Worm (Caenorhabditis elegans) whole organism, young adult: Measurements from ENCODE around the gene rpl-22.

Experiments used
- B0019.2 ChIP-seq: fragments of 200-800 bp; sonication (Bioruptor generic); conservative IDR thresholded peaks from 2 replicates; pipeline ENCODE4 v1.3.6; 2022; ENCODE audit warnings: missing genetic modification reagents, missing genetic modification characterization, missing compliant biosample characterization
- B0261.1 ChIP-seq: sonication (generic microtip); optimal IDR thresholded peaks from 2 replicates; lab custom pipeline; 2016; ENCODE audit warnings: mild to moderate bottlenecking, missing genetic modification characterization, moderate library complexity, missing compliant biosample characterization
- F10E7.11 ChIP-seq: sonication (generic microtip); optimal IDR thresholded peaks from 2 replicates; lab custom pipeline; 2017; ENCODE audit warnings: mild to moderate bottlenecking, missing genetic modification characterization, moderate library complexity, missing compliant biosample characterization
- F37B4.10 ChIP-seq: fragments of 200-800 bp; sonication (Bioruptor generic); IDR thresholded peaks from 2 replicates; pipeline ENCODE4 v1.3.6; 2022; ENCODE audit warnings: missing genetic modification characterization, missing compliant biosample characterization
- F52B5.7 ChIP-seq: sonication (generic microtip); optimal IDR thresholded peaks from 2 replicates; lab custom pipeline; 2016; ENCODE audit warnings: mild to moderate bottlenecking, missing genetic modification characterization, missing compliant biosample characterization
- F57A8.1 ChIP-seq: fragments of 200-800 bp; sonication (Bioruptor generic); optimal IDR thresholded peaks from 2 replicates; lab custom pipeline; 2018; ENCODE audit warnings: mild to moderate bottlenecking, missing genetic modification characterization, moderate library complexity, missing compliant biosample characterization
- K12H6.12 ChIP-seq: fragments of 200-800 bp; sonication (Bioruptor generic); optimal IDR thresholded peaks from 2 replicates; lab custom pipeline; 2018; ENCODE audit warnings: mild to moderate bottlenecking, missing genetic modification characterization, missing compliant biosample characterization
- T07F8.4 ChIP-seq: sonication (generic microtip); optimal IDR thresholded peaks from 2 replicates; lab custom pipeline; 2016; ENCODE audit warnings: mild to moderate bottlenecking, missing genetic modification characterization, moderate library complexity, missing compliant biosample characterization
- Y53G8AR.9 ChIP-seq: fragments of 200-800 bp; sonication (Bioruptor generic); conservative IDR thresholded peaks from 2 replicates; pipeline ENCODE4 v1.3.6; 2022; ENCODE audit warnings: missing genetic modification reagents, missing genetic modification characterization, missing compliant biosample characterization
- akir-1 ChIP-seq: fragments of 200-800 bp; sonication (Bioruptor generic); optimal IDR thresholded peaks from 2 replicates; lab custom pipeline; 2018; ENCODE audit warnings: mild to moderate bottlenecking, missing genetic modification characterization, moderate library complexity, missing compliant biosample characterization
- aptf-2 ChIP-seq: fragments of 200-800 bp; sonication (Bioruptor generic); conservative IDR thresholded peaks from 2 replicates; pipeline ENCODE4 v1.3.6; 2022; ENCODE audit warnings: missing genetic modification reagents, missing genetic modification characterization, missing compliant biosample characterization
- athp-1 ChIP-seq: sonication (generic microtip); optimal IDR thresholded peaks from 2 replicates; lab custom pipeline; 2017; ENCODE audit warnings: mild to moderate bottlenecking, missing genetic modification characterization, missing compliant biosample characterization
- bed-2 ChIP-seq: fragments of 200-800 bp; sonication (Bioruptor generic); IDR thresholded peaks from 2 replicates; pipeline ENCODE4 v1.3.6; 2022; ENCODE audit warnings: missing genetic modification reagents, missing genetic modification characterization, missing compliant biosample characterization
- cebp-1 ChIP-seq, 2 experiments: fragments of 200-800 bp in 1 of 2; sonication (Bioruptor generic) in 1 of 2; sonication (generic microtip) in 1 of 2; IDR thresholded peaks in 1 of 2; optimal IDR thresholded peaks in 1 of 2; 2 replicates each; pipeline versions ENCODE4 v1.3.6 to Lab custom; 2017 to 2022; ENCODE audit warnings: missing compliant biosample characterization in 2 of 2, missing genetic modification characterization in 2 of 2, mild to moderate bottlenecking in 1 of 2, missing genetic modification reagents in 1 of 2, moderate library complexity in 1 of 2
- cebp-2 ChIP-seq: fragments of 200-800 bp; sonication (Bioruptor generic); IDR thresholded peaks from 2 replicates; pipeline ENCODE4 v1.3.6; 2022; ENCODE audit warnings: missing genetic modification characterization, missing compliant biosample characterization
- ceh-58 ChIP-seq: fragments of 200-800 bp; sonication (Bioruptor generic); IDR thresholded peaks from 2 replicates; pipeline ENCODE4 v1.3.6; 2022; ENCODE audit warnings: missing genetic modification characterization, missing compliant biosample characterization
- ceh-79 ChIP-seq: sonication (generic microtip); optimal IDR thresholded peaks from 2 replicates; lab custom pipeline; 2017; ENCODE audit warnings: mild to moderate bottlenecking, missing genetic modification characterization, missing compliant biosample characterization
- chd-7 ChIP-seq: sonication (generic microtip); optimal IDR thresholded peaks from 2 replicates; lab custom pipeline; 2016; ENCODE audit warnings: mild to moderate bottlenecking, missing genetic modification characterization, moderate library complexity, missing compliant biosample characterization
- dpff-1 ChIP-seq: sonication (generic microtip); optimal IDR thresholded peaks from 2 replicates; lab custom pipeline; 2017; ENCODE audit warnings: mild to moderate bottlenecking, missing genetic modification characterization, missing compliant biosample characterization
- dpl-1 ChIP-seq: fragments of 150-350 bp; optimal IDR thresholded peaks from 2 replicates; lab custom pipeline; 2014; ENCODE audit warnings: missing biosample characterization, missing genetic modification reagents, missing genetic modification characterization
- egl-18 ChIP-seq: fragments of 200-800 bp; sonication (Bioruptor generic); IDR thresholded peaks from 2 replicates; pipeline ENCODE4 v1.3.6; 2022; ENCODE audit warnings: missing genetic modification reagents, missing genetic modification characterization, missing compliant biosample characterization
- egrh-3 ChIP-seq: fragments of 200-800 bp; sonication (Bioruptor generic); IDR thresholded peaks from 2 replicates; pipeline ENCODE4 v1.3.6; 2022; ENCODE audit warnings: missing genetic modification reagents, missing genetic modification characterization, missing compliant biosample characterization
- ets-4 ChIP-seq: fragments of 200-800 bp; sonication (Bioruptor generic); optimal IDR thresholded peaks from 2 replicates; lab custom pipeline; 2018; ENCODE audit warnings: mild to moderate bottlenecking, missing genetic modification characterization, missing compliant biosample characterization
- gei-17 ChIP-seq: fragments of 200-800 bp; sonication (Bioruptor generic); optimal IDR thresholded peaks from 2 replicates; lab custom pipeline; 2018; ENCODE audit warnings: mild to moderate bottlenecking, missing genetic modification characterization, missing compliant biosample characterization
- hrde-1 ChIP-seq: sonication (generic microtip); optimal IDR thresholded peaks from 2 replicates; lab custom pipeline; 2016; ENCODE audit warnings: missing genetic modification characterization, mild to moderate bottlenecking, missing compliant biosample characterization, moderate library complexity, missing genotype, missing genetic modification reagents, borderline replicate concordance
- let-526 ChIP-seq: fragments of 200-800 bp; sonication (Bioruptor generic); IDR thresholded peaks from 2 replicates; pipeline ENCODE4 v1.3.6; 2022; ENCODE audit warnings: missing genetic modification reagents, missing genetic modification characterization, missing compliant biosample characterization
- lin-26 ChIP-seq: fragments of 200-800 bp; sonication (Bioruptor generic); IDR thresholded peaks from 2 replicates; pipeline ENCODE4 v1.3.6; 2022; ENCODE audit warnings: missing genetic modification reagents, missing genetic modification characterization, missing compliant biosample characterization
- lin-40 ChIP-seq: sonication (generic microtip); optimal IDR thresholded peaks from 2 replicates; lab custom pipeline; 2016; ENCODE audit warnings: missing genetic modification characterization, mild to moderate bottlenecking, missing compliant biosample characterization, missing genotype, missing genetic modification reagents
- lin-54 ChIP-seq: fragments of 200-800 bp; sonication (Bioruptor generic); optimal IDR thresholded peaks from 2 replicates; lab custom pipeline; 2018; ENCODE audit warnings: mild to moderate bottlenecking, missing genetic modification characterization, missing compliant biosample characterization
- lir-1 ChIP-seq: fragments of 200-800 bp; sonication (Bioruptor generic); conservative IDR thresholded peaks from 2 replicates; pipeline ENCODE4 v1.3.6; 2022; ENCODE audit warnings: missing genetic modification reagents, missing genetic modification characterization, missing compliant biosample characterization
- madf-8 ChIP-seq: fragments of 200-800 bp; sonication (Bioruptor generic); conservative IDR thresholded peaks from 2 replicates; pipeline ENCODE4 v1.3.6; 2022; ENCODE audit warnings: missing genetic modification reagents, missing genetic modification characterization, missing compliant biosample characterization
- mxl-1 ChIP-seq: sonication (generic microtip); optimal IDR thresholded peaks from 2 replicates; lab custom pipeline; 2016; ENCODE audit warnings: missing genetic modification characterization, missing compliant biosample characterization
- nfya-2 ChIP-seq: fragments of 200-800 bp; sonication (Bioruptor generic); IDR thresholded peaks from 2 replicates; pipeline ENCODE4 v1.3.6; 2022; ENCODE audit warnings: missing genetic modification reagents, missing genetic modification characterization, missing compliant biosample characterization
- nfyb-1 ChIP-seq: fragments of 200-800 bp; sonication (Bioruptor generic); IDR thresholded peaks from 2 replicates; pipeline ENCODE4 v1.3.6; 2022; ENCODE audit warnings: missing genetic modification reagents, missing genetic modification characterization, missing compliant biosample characterization
- nhr-27 ChIP-seq: fragments of 200-800 bp; sonication (Bioruptor generic); optimal IDR thresholded peaks from 2 replicates; lab custom pipeline; 2018; ENCODE audit warnings: mild to moderate bottlenecking, missing genetic modification characterization, moderate library complexity, missing compliant biosample characterization
- nhr-90 ChIP-seq: sonication (generic microtip); optimal IDR thresholded peaks from 2 replicates; lab custom pipeline; 2016; ENCODE audit warnings: missing genotype, mild to moderate bottlenecking, missing genetic modification characterization, missing compliant biosample characterization
- snpc-1.3 ChIP-seq: sonication (generic microtip); optimal IDR thresholded peaks from 2 replicates; lab custom pipeline; 2017; ENCODE audit warnings: missing genetic modification characterization, mild to moderate bottlenecking, missing compliant biosample characterization, antibody characterized with exemption, moderate library complexity, missing genotype, missing genetic modification reagents; ENCODE audit not compliant: insufficient read depth
- sptf-2 ChIP-seq: fragments of 200-800 bp; sonication (Bioruptor generic); optimal IDR thresholded peaks from 2 replicates; lab custom pipeline; 2018; ENCODE audit warnings: mild to moderate bottlenecking, missing genetic modification characterization, missing compliant biosample characterization
- tbx-9 ChIP-seq: sonication (generic microtip); optimal IDR thresholded peaks from 2 replicates; lab custom pipeline; 2016; ENCODE audit warnings: borderline replicate concordance, missing genetic modification characterization, inconsistent platforms, missing compliant biosample characterization
- tlf-1 ChIP-seq: fragments of 200-800 bp; sonication (Bioruptor generic); optimal IDR thresholded peaks from 2 replicates; lab custom pipeline; 2018; ENCODE audit warnings: mild to moderate bottlenecking, missing genetic modification characterization, missing compliant biosample characterization
- zim-3 ChIP-seq: sonication (generic microtip); optimal IDR thresholded peaks from 2 replicates; lab custom pipeline; 2017; ENCODE audit warnings: mild to moderate bottlenecking, missing genetic modification characterization, moderate library complexity, missing compliant biosample characterization
- ztf-25 ChIP-seq: fragments of 200-800 bp; sonication (Bioruptor generic); IDR thresholded peaks from 2 replicates; pipeline ENCODE4 v1.3.6; 2022; ENCODE audit warnings: missing genetic modification reagents, missing genetic modification characterization, missing compliant biosample characterization

Gene rpl-22

DNA sequence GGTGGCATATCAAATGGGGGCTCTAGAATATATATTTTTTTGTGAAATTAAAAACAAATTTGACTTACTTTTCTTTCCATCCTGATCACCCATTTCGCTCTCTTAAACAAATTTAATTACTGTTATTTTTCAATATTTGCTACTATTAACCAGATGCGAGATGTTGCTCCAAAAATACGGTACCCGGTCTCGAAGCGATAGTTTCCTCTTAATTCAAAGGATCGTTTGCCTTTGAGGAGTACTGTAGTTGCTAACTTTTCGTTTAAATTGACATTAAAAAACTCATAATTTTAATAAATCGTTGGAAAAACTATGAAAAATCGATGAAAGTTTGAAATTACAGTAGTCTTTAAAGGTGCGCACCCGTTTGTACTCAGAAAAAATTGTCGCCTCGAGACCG, 27.9 kb downstream of the rpl-22 start, which contains the start of gene C04G6.4:
TSS of gene C04G6.4 (minus strand) at position 101 of the 400 bp plus-strand sequence.
- TF ChIP-seq tlf-1 (GFP tag; lab: Kevin White, UChicago) (no peak), ets-4 (GFP tag; lab: Kevin White, UChicago) (no peak), F57A8.1 (no peak), dpl-1 (GFP tag; lab: Kevin White, UChicago) (no peak), F52B5.7 (tag; lab: Kevin White, UChicago) (no peak), madf-8 (GFP tag; lab: Robert Waterston, UW) (no peak), cebp-1 (GFP tag; IDR thresholded peaks at IDR 0.05; lab: Robert Waterston, UW) (no peak), cebp-1 (tag; optimal IDR thresholded peaks at IDR 0.05; lab: Kevin White, UChicago) (no peak), nhr-90 (no peak), F37B4.10 (GFP tag; lab: Robert Waterston, UW) (no peak), lin-54 (GFP tag; lab: Kevin White, UChicago) (no peak), sptf-2 (GFP tag; lab: Kevin White, UChicago) (no peak), ceh-58 (GFP tag; lab: Robert Waterston, UW) (no peak), egrh-3 (GFP tag; lab: Robert Waterston, UW) (no peak), K12H6.12 (tag; lab: Kevin White, UChicago) (no peak)

DNA sequence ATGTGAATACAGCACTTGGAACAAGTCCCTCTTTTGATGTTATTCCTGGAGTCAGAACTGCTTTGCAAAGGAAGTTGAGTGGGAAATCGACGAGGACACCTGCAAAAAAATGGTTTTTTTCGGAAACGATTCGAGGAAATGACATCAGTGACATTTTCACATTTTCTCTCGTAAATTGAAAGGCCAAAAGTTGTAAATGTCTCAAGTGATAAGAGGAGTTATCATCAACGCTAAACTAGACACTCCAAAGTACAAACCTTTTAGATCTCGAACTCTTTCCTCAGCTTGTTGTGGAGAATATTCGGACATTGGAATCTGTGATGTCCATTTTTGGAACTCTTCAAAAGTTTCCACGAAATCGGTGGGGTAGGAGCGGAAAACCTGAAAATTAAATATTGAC, 28.8 kb downstream of the rpl-22 start:
- TF ChIP-seq snpc-1.3 (no peak), bed-2 (GFP tag; lab: Robert Waterston, UW) (no peak), zim-3 (tag; lab: Kevin White, UChicago) (no peak), K12H6.12 (tag; lab: Kevin White, UChicago) (no peak), gei-17 (no peak), nhr-90 (no peak), B0261.1 (tag; lab: Kevin White, UChicago) (no peak), hrde-1 (tag; lab: Kevin White, UChicago) (no peak), nhr-27 (no peak), ztf-25 (GFP tag; lab: Robert Waterston, UW) (no peak), chd-7 (tag; lab: Kevin White, UChicago) (no peak), cebp-2 (GFP tag; lab: Robert Waterston, UW) (no peak), athp-1 (no peak), B0019.2 (GFP tag; lab: Robert Waterston, UW) (no peak)

DNA sequence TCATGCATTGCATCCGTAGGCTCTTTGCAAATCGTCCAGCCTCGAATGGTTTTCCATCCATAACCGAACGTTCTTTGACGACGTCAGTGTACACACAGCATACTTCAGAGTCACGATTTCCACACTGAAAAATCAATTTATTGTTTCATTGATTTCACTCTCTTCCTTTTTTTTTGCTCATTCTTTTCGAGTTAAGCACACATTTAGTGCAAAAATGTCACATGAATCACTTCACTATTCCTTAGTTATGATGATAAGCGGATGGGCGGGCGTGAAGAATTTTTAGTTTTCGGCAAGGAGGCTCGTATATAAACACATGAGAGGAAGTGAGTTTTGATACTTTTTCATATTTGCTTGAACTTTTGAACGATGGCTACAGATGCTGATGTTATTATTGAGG, 30.0 kb downstream of the rpl-22 start, which contains the start of gene txt-9:
TSS of gene txt-9 (plus strand) at position 336 of the 400 bp plus-strand sequence.
- TF ChIP-seq egl-18 (GFP tag; lab: Robert Waterston, UW): no peak
- TF ChIP-seq hrde-1 (tag; lab: Kevin White, UChicago): no peak
- TF ChIP-seq ceh-79 (tag; lab: Kevin White, UChicago): no peak
- no peak for TF ChIP-seq lin-26 (GFP tag; lab: Robert Waterston, UW)
- TF ChIP-seq lin-40: no peak
- no peak for TF ChIP-seq zim-3 (tag; lab: Kevin White, UChicago)

DNA sequence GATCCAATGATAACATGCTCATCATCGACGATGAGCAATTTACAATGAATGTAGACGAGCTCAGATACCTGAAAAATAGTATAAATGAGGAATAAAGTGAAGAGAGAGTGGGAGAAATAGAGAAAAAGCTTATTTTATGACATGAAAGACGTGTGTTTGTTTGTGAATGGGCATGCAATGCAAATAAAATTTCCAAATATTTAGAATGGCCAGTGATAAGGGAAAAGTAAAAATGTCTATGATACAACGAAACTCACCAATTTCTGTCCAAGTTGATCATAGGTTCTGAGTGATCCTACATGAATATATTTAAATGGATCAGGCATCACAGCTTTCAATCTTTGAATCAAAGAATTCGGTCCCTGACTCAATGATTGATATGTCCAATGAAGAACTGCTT, 30.7 kb downstream of the rpl-22 start:
- TF ChIP-seq lir-1 (no peak), let-526 (GFP tag; lab: Robert Waterston, UW) (no peak), nfya-2 (GFP tag; lab: Robert Waterston, UW) (no peak), akir-1 (no peak), F52B5.7 (tag; lab: Kevin White, UChicago) (no peak), Y53G8AR.9 (GFP tag; lab: Robert Waterston, UW) (no peak), T07F8.4 (tag; lab: Kevin White, UChicago) (no peak), nfyb-1 (GFP tag; lab: Robert Waterston, UW) (no peak), aptf-2 (GFP tag; lab: Robert Waterston, UW) (no peak), dpff-1 (tag; lab: Kevin White, UChicago) (no peak), tbx-9 (tag; lab: Kevin White, UChicago) (no peak), F10E7.11 (tag; lab: Kevin White, UChicago) (no peak), mxl-1 (tag; lab: Kevin White, UChicago) (no peak), nhr-27 (no peak)
